Fruit fly (Drosophila melanogaster) whole organism, embryonic: ENCODE data around the gene AlaRS.

Experiments used
- Blimp-1 ChIP-seq: fragments of 200-800 bp; sonication (Bioruptor generic); optimal IDR thresholded peaks from 3 replicates; lab custom pipeline; 2018; ENCODE audit warnings: missing biosample characterization, missing genetic modification characterization, mild to moderate bottlenecking, moderate library complexity, missing genetic modification reagents
- Bteb2 ChIP-seq: fragments of 200-800 bp; sonication (Bioruptor generic); optimal IDR thresholded peaks from 2 replicates; lab custom pipeline; 2016; ENCODE audit warnings: missing biosample characterization, missing genetic modification characterization
- CG10147 ChIP-seq: fragments of 200-800 bp; sonication (Bioruptor generic); optimal IDR thresholded peaks from 2 replicates; lab custom pipeline; 2019; ENCODE audit warnings: missing biosample characterization, mild to moderate bottlenecking, missing genetic modification characterization, moderate library complexity
- CG11085 ChIP-seq: fragments of 200-800 bp; sonication (Bioruptor generic); IDR thresholded peaks from 2 replicates; pipeline ENCODE4 v1.3.6; 2022; ENCODE audit warnings: missing biosample characterization, missing genetic modification characterization
- CG11093 ChIP-seq: fragments of 200-800 bp; sonication (Bioruptor generic); IDR thresholded peaks from 3 replicates; pipeline ENCODE4 v1.3.6; 2022; ENCODE audit warnings: missing biosample characterization, missing genetic modification characterization
- CG12769 ChIP-seq: fragments of 200-800 bp; sonication (Bioruptor generic); optimal IDR thresholded peaks from 2 replicates; lab custom pipeline; 2019; ENCODE audit warnings: missing biosample characterization, mild to moderate bottlenecking, missing genetic modification characterization, moderate library complexity
- CG14014 ChIP-seq: fragments of 200-800 bp; sonication (Bioruptor generic); IDR thresholded peaks from 2 replicates; pipeline ENCODE4 v1.3.6; 2022; ENCODE audit warnings: missing biosample characterization, missing genetic modification characterization
- CG14965 ChIP-seq: fragments of 200-800 bp; sonication (Bioruptor generic); optimal IDR thresholded peaks from 2 replicates; lab custom pipeline; 2016; ENCODE audit warnings: missing biosample characterization, missing genetic modification characterization, borderline replicate concordance
- CG17359 ChIP-seq: fragments of 200-800 bp; sonication (Bioruptor generic); optimal IDR thresholded peaks from 3 replicates; lab custom pipeline; 2018; ENCODE audit warnings: missing biosample characterization, mild to moderate bottlenecking, missing genetic modification characterization, moderate library complexity
- CG17802 ChIP-seq: fragments of 200-800 bp; sonication (Bioruptor generic); optimal IDR thresholded peaks from 2 replicates; lab custom pipeline; 2018; ENCODE audit warnings: missing biosample characterization, mild to moderate bottlenecking, missing genetic modification characterization, moderate library complexity
- CG18011 ChIP-seq: fragments of 200-800 bp; sonication (Bioruptor generic); optimal IDR thresholded peaks from 2 replicates; lab custom pipeline; 2017; ENCODE audit warnings: missing biosample characterization, missing genetic modification characterization, mild to moderate bottlenecking, moderate library complexity, missing genotype
- CG18764 ChIP-seq: fragments of 200-800 bp; sonication (Bioruptor generic); optimal IDR thresholded peaks from 3 replicates; lab custom pipeline; 2016; ENCODE audit warnings: missing biosample characterization, missing genetic modification characterization
- CG2129 ChIP-seq: fragments of 200-800 bp; sonication (Bioruptor generic); IDR thresholded peaks from 2 replicates; pipeline ENCODE4 v1.3.6; 2022; ENCODE audit warnings: missing biosample characterization, missing genetic modification characterization; ENCODE audit not compliant: partially characterized antibody
- CG2199 ChIP-seq: fragments of 200-800 bp; sonication (Bioruptor generic); IDR thresholded peaks from 3 replicates; pipeline ENCODE4 v1.3.6; 2022; ENCODE audit warnings: missing biosample characterization, missing genetic modification characterization
- CG2712 ChIP-seq: fragments of 200-800 bp; optimal IDR thresholded peaks from 3 replicates; lab custom pipeline; 2019; ENCODE audit warnings: missing biosample characterization, mild to moderate bottlenecking, missing genetic modification characterization, moderate library complexity
- CG30403 ChIP-seq: fragments of 200-800 bp; sonication (Bioruptor generic); optimal IDR thresholded peaks from 3 replicates; lab custom pipeline; 2016; ENCODE audit warnings: missing biosample characterization, missing genetic modification characterization
- CG31365 ChIP-seq: fragments of 200-800 bp; sonication (Bioruptor generic); optimal IDR thresholded peaks from 2 replicates; lab custom pipeline; 2018; ENCODE audit warnings: missing biosample characterization, mild to moderate bottlenecking, missing genetic modification characterization
- CG4404 ChIP-seq: fragments of 200-800 bp; sonication (Bioruptor generic); IDR thresholded peaks from 2 replicates; pipeline ENCODE4 v1.3.6; 2022; ENCODE audit warnings: missing biosample characterization, missing genetic modification characterization
- CG4854 ChIP-seq: fragments of 200-800 bp; sonication (Bioruptor generic); optimal IDR thresholded peaks from 2 replicates; lab custom pipeline; 2016; ENCODE audit warnings: missing biosample characterization, missing genetic modification characterization, inconsistent platforms
- CG7786 ChIP-seq: fragments of 200-800 bp; sonication (Bioruptor generic); optimal IDR thresholded peaks from 2 replicates; lab custom pipeline; 2016; ENCODE audit warnings: missing biosample characterization, missing genetic modification characterization
- CG8290 ChIP-seq, 3 experiments: fragments of 200-800 bp; sonication (Bioruptor generic); optimal IDR thresholded peaks; 2 replicates each; lab custom pipeline; 2016 to 2019; ENCODE audit warnings: missing biosample characterization in 3 of 3, missing genetic modification characterization in 3 of 3, mild to moderate bottlenecking in 2 of 3, moderate library complexity in 1 of 3
- CG8388 ChIP-seq: fragments of 200-800 bp; sonication (Bioruptor generic); optimal IDR thresholded peaks from 2 replicates; lab custom pipeline; 2019; ENCODE audit warnings: missing biosample characterization, mild to moderate bottlenecking, missing genetic modification characterization, moderate library complexity
- CG8944 ChIP-seq: fragments of 200-800 bp; sonication (Bioruptor generic); optimal IDR thresholded peaks from 3 replicates; lab custom pipeline; 2016; ENCODE audit warnings: missing biosample characterization, missing genetic modification characterization
- CG9609 ChIP-seq: fragments of 200-800 bp; sonication (Bioruptor generic); optimal IDR thresholded peaks from 3 replicates; lab custom pipeline; 2016; ENCODE audit warnings: missing biosample characterization, missing genetic modification characterization
- Camta ChIP-seq: fragments of 200-800 bp; sonication (Bioruptor generic); optimal IDR thresholded peaks from 2 replicates; lab custom pipeline; 2016; ENCODE audit warnings: missing biosample characterization, missing genetic modification characterization
- D19B ChIP-seq: fragments of 200-800 bp; sonication (Bioruptor generic); optimal IDR thresholded peaks from 2 replicates; lab custom pipeline; 2017; ENCODE audit warnings: missing biosample characterization, mild to moderate bottlenecking, missing genetic modification characterization
- ERR ChIP-seq: fragments of 200-800 bp; sonication (Bioruptor generic); optimal IDR thresholded peaks from 2 replicates; lab custom pipeline; 2016; ENCODE audit warnings: missing biosample characterization, missing genetic modification characterization
- H15 ChIP-seq: fragments of 200-800 bp; sonication (Bioruptor generic); IDR thresholded peaks from 3 replicates; pipeline ENCODE4 v1.3.6; 2022; ENCODE audit warnings: missing biosample characterization, missing genetic modification characterization
- HLHmδ ChIP-seq: fragments of 200-800 bp; sonication (Bioruptor generic); optimal IDR thresholded peaks from 2 replicates; lab custom pipeline; 2018; ENCODE audit warnings: missing biosample characterization, mild to moderate bottlenecking, missing genetic modification characterization, moderate library complexity
- NK7.1 ChIP-seq: fragments of 200-800 bp; sonication (Bioruptor generic); optimal IDR thresholded peaks from 3 replicates; lab custom pipeline; 2016; ENCODE audit warnings: missing biosample characterization, missing genetic modification characterization
- Oli ChIP-seq: fragments of 200-800 bp; sonication (Bioruptor generic); optimal IDR thresholded peaks from 2 replicates; lab custom pipeline; 2018; ENCODE audit warnings: missing biosample characterization, mild to moderate bottlenecking, missing genetic modification characterization, moderate library complexity
- Pdp1 ChIP-seq, 2 experiments: fragments of 200-800 bp; sonication (Bioruptor generic); optimal IDR thresholded peaks; 3 replicates each; lab custom pipeline; 2016; ENCODE audit warnings: missing biosample characterization in 2 of 2, missing genetic modification characterization in 2 of 2, mild to moderate bottlenecking in 1 of 2, moderate library complexity in 1 of 2
- Sin3A ChIP-seq: fragments of >200 bp; optimal IDR thresholded peaks from 2 replicates; lab custom pipeline; 2018
- Tbp ChIP-seq: fragments of >200 bp; optimal IDR thresholded peaks from 2 replicates; lab custom pipeline; 2018; ENCODE audit warnings: missing biosample characterization, missing genetic modification characterization
- Trl ChIP-seq, 3 experiments: fragments of >200 bp in 2 of 3; fragments of 200-800 bp in 1 of 3; sonication (Bioruptor generic) in 1 of 3; optimal IDR thresholded peaks; 2 replicates in 1 of 3; 3 replicates in 2 of 3; lab custom pipeline; 2016 to 2017; ENCODE audit warnings: missing biosample characterization in 1 of 3, missing genetic modification characterization in 1 of 3
- ab ChIP-seq: fragments of 200-800 bp; sonication (Bioruptor generic); optimal IDR thresholded peaks from 2 replicates; lab custom pipeline; 2016; ENCODE audit warnings: missing biosample characterization, missing genetic modification characterization
- ac ChIP-seq: fragments of 200-800 bp; sonication (Bioruptor generic); optimal IDR thresholded peaks from 3 replicates; lab custom pipeline; 2017; ENCODE audit warnings: missing biosample characterization, mild to moderate bottlenecking, missing genetic modification characterization
- ash1 ChIP-seq: fragments of 200-800 bp; sonication (Bioruptor generic); optimal IDR thresholded peaks from 2 replicates; lab custom pipeline; 2018; ENCODE audit warnings: missing biosample characterization, mild to moderate bottlenecking, missing genetic modification characterization
- ato ChIP-seq: fragments of 200-800 bp; sonication (Bioruptor generic); IDR thresholded peaks from 2 replicates; pipeline ENCODE4 v1.3.6; 2022; ENCODE audit warnings: missing biosample characterization, missing genetic modification characterization; ENCODE audit not compliant: partially characterized antibody
- bbx ChIP-seq: fragments of 200-800 bp; sonication (Bioruptor generic); IDR thresholded peaks from 2 replicates; pipeline ENCODE4 v1.3.6; 2022; ENCODE audit warnings: missing biosample characterization, missing genetic modification characterization; ENCODE audit not compliant: partially characterized antibody
- dan ChIP-seq: fragments of 200-800 bp; sonication (Bioruptor generic); IDR thresholded peaks from 2 replicates; pipeline ENCODE4 v1.3.6; 2022; ENCODE audit warnings: missing biosample characterization, missing genetic modification characterization
- dmrt99B ChIP-seq: fragments of 200-800 bp; sonication (Bioruptor generic); optimal IDR thresholded peaks from 2 replicates; lab custom pipeline; 2018; ENCODE audit warnings: missing biosample characterization, mild to moderate bottlenecking, missing genetic modification characterization, moderate library complexity
- fru ChIP-seq: fragments of >200 bp; optimal IDR thresholded peaks from 2 replicates; lab custom pipeline; 2017
- lbe ChIP-seq: fragments of 200-800 bp; sonication (Bioruptor generic); optimal IDR thresholded peaks from 2 replicates; lab custom pipeline; 2016; ENCODE audit warnings: missing biosample characterization, mild to moderate bottlenecking, missing genetic modification characterization
- nmo ChIP-seq: fragments of 200-800 bp; sonication (Bioruptor generic); optimal IDR thresholded peaks from 2 replicates; lab custom pipeline; 2018; ENCODE audit warnings: missing biosample characterization, mild to moderate bottlenecking, missing genetic modification characterization, moderate library complexity
- pb ChIP-seq: fragments of 200-800 bp; sonication (Bioruptor generic); optimal IDR thresholded peaks from 3 replicates; lab custom pipeline; 2016; ENCODE audit warnings: missing biosample characterization, missing genetic modification characterization
- phol ChIP-seq: fragments of 200-800 bp; sonication (Bioruptor generic); optimal IDR thresholded peaks from 3 replicates; lab custom pipeline; 2018; ENCODE audit warnings: missing biosample characterization, mild to moderate bottlenecking, missing genetic modification characterization, moderate library complexity
- sens ChIP-seq: fragments of 200-800 bp; sonication (Bioruptor generic); peaks from one replicate; lab custom pipeline; 2016; ENCODE audit warnings: missing biosample characterization, missing genetic modification characterization
- wor ChIP-seq: fragments of 200-800 bp; sonication (Bioruptor generic); IDR thresholded peaks from 2 replicates; pipeline ENCODE4 v1.3.6; 2022; ENCODE audit warnings: missing biosample characterization, missing genetic modification characterization

Gene AlaRS

DNA sequence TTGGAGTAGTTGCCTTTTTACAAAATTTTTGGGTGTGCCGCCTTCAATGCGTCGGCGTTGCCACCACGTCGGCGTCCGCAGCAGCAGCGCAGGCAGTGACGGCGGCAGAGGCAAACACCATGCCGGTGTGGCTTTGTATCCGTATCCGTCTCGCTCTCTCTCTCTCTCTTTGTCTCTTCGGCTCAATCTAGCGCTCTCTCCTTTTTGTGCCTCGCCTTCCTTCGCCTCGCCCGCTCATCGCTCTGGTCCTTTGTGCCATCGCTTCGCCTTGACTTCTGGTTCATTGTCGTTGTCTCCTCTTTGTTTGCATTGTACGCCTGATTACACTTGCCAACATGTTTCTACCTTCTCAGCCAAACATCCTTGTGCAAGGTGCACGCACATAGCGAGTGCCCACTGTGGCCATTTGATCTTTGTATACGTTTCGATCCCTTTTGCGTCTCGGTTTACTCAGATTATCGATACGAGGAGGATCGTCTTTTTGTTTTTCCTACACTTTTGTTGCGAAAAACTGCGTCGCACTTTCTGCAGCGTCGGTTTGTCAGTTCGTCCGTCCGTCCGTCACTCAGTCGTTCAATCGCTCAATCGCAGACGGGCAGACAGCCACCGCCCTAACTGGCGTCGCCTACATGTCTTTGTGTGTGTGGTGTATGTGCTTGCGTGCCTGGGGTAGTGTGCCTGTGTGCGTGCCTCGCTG, 34.9 kb upstream of the AlaRS start (continued):
- no peak for TF ChIP-seq CG8944 (GFP tag; lab: Kevin White, UChicago)
- TF ChIP-seq CG4854 (GFP tag; lab: Kevin White, UChicago) = no peak
- no peak for TF ChIP-seq CG4404 (GFP tag; lab: Robert Waterston, UW)
- TF ChIP-seq CG12769 (tag; lab: Kevin White, UChicago) = no peak
- peak; percentile 57 for TF ChIP-seq fru
- no peak for TF ChIP-seq ash1 (GFP tag; lab: Kevin White, UChicago)
- no peak for TF ChIP-seq CG18011 (GFP tag; lab: Kevin White, UChicago)
- TF ChIP-seq CG2199 (GFP tag; lab: Robert Waterston, UW) = no peak
- no peak for TF ChIP-seq Tbp (GFP tag; lab: Kevin White, UChicago)
- TF ChIP-seq lbe (GFP tag; lab: Kevin White, UChicago) = peak; percentile 55
- no peak for TF ChIP-seq CG11093 (GFP tag; lab: Robert Waterston, UW)
- no peak for TF ChIP-seq Pdp1 (GFP tag; optimal IDR thresholded peaks at IDR 0.05; lab: Kevin White, UChicago)
- no peak for TF ChIP-seq Bteb2
- TF ChIP-seq CG17802 = no peak
- TF ChIP-seq sens = peak; percentile 72
- TF ChIP-seq CG30403 (GFP tag; lab: Kevin White, UChicago) = no peak
- no peak for TF ChIP-seq NK7.1 (GFP tag; lab: Kevin White, UChicago)
- TF ChIP-seq CG2129 (GFP tag; lab: Robert Waterston, UW) = no peak
- peak; percentile 73 to 90 for TF ChIP-seq Trl (optimal IDR thresholded peaks at IDR 0.05; lab: Kevin White, UChicago)
- TF ChIP-seq Trl (GFP tag; optimal IDR thresholded peaks at IDR 0.05; lab: Kevin White, UChicago) = peak; percentile 50
- no peak for TF ChIP-seq pb (GFP tag; lab: Kevin White, UChicago)
- no peak for TF ChIP-seq nmo (GFP tag; lab: Kevin White, UChicago)
- no peak for TF ChIP-seq CG14014 (GFP tag; lab: Robert Waterston, UW)
- peak; percentile 58 for TF ChIP-seq HLHmδ
- peak; percentile 25 for TF ChIP-seq CG9609 (GFP tag; lab: Kevin White, UChicago)
- no peak for TF ChIP-seq ab (GFP tag; lab: Kevin White, UChicago)
- no peak for TF ChIP-seq CG14965 (GFP tag; lab: Kevin White, UChicago)
- TF ChIP-seq wor (GFP tag; lab: Robert Waterston, UW) = no peak
- no peak for TF ChIP-seq CG7786 (GFP tag; lab: Kevin White, UChicago)
- TF ChIP-seq ato = no peak; the same call in 1 of the 2 replicates
- no peak for TF ChIP-seq CG17359
- TF ChIP-seq CG31365 (tag; lab: Kevin White, UChicago) = no peak
- no peak for TF ChIP-seq CG10147 (GFP tag; lab: Kevin White, UChicago)
- no peak for TF ChIP-seq ERR (GFP tag; lab: Kevin White, UChicago)
- TF ChIP-seq CG8290 (GFP tag; optimal IDR thresholded peaks at IDR 0.05; lab: Kevin White, UChicago) = no peak
- no peak for TF ChIP-seq CG8290 (tag; optimal IDR thresholded peaks at IDR 0.05; lab: Kevin White, UChicago)
- no peak for TF ChIP-seq CG8388 (GFP tag; lab: Kevin White, UChicago)
- TF ChIP-seq bbx (GFP tag; lab: Robert Waterston, UW) = no peak
- TF ChIP-seq CG11085 (GFP tag; lab: Robert Waterston, UW) = no peak
- no peak for TF ChIP-seq ac (GFP tag; lab: Kevin White, UChicago)
- TF ChIP-seq dmrt99B (tag; lab: Kevin White, UChicago) = no peak
- no peak for TF ChIP-seq Camta (GFP tag; lab: Kevin White, UChicago)
- no peak for TF ChIP-seq Sin3A
- no peak for TF ChIP-seq Blimp-1 (GFP tag; lab: Kevin White, UChicago)
- TF ChIP-seq H15 (GFP tag; lab: Robert Waterston, UW) = no peak
- TF ChIP-seq D19B = no peak
- no peak for TF ChIP-seq dan (GFP tag; lab: Robert Waterston, UW)
- no peak for TF ChIP-seq phol (tag; lab: Kevin White, UChicago)
- TF ChIP-seq Oli (tag; lab: Kevin White, UChicago) = no peak
- TF ChIP-seq CG18764 (GFP tag; lab: Kevin White, UChicago) = no peak
- no peak for TF ChIP-seq CG2712 (tag; lab: Kevin White, UChicago)
